Fruit fly (Drosophila melanogaster) whole organism, embryonic: ENCODE results near the gene RIOK2.

Source experiments
- Asciz ChIP-seq: fragments of 200-800 bp; sonication (Bioruptor generic); optimal IDR thresholded peaks from 2 replicates; lab custom pipeline; 2017; ENCODE audit warnings: missing biosample characterization, mild to moderate bottlenecking, missing genetic modification characterization, missing genetic modification reagents
- Blimp-1 ChIP-seq: fragments of 200-800 bp; sonication (Bioruptor generic); optimal IDR thresholded peaks from 3 replicates; lab custom pipeline; 2018; ENCODE audit warnings: missing biosample characterization, missing genetic modification characterization, mild to moderate bottlenecking, moderate library complexity, missing genetic modification reagents
- CG10565 ChIP-seq: fragments of 200-800 bp; sonication (Bioruptor generic); optimal IDR thresholded peaks from 3 replicates; lab custom pipeline; 2016; ENCODE audit warnings: missing biosample characterization, mild to moderate bottlenecking, missing genetic modification characterization
- CG1233 ChIP-seq: fragments of 200-800 bp; sonication (Bioruptor generic); optimal IDR thresholded peaks from 4 replicates; lab custom pipeline; 2018; ENCODE audit warnings: missing biosample characterization, mild to moderate bottlenecking, missing genetic modification characterization
- CG14710 ChIP-seq: fragments of 200-800 bp; sonication (Bioruptor generic); optimal IDR thresholded peaks from 3 replicates; lab custom pipeline; 2019; ENCODE audit warnings: missing biosample characterization, mild to moderate bottlenecking, missing genetic modification characterization, moderate library complexity
- CG15269 ChIP-seq: fragments of 200-800 bp; sonication (Bioruptor generic); optimal IDR thresholded peaks from 2 replicates; lab custom pipeline; 2018; ENCODE audit warnings: missing biosample characterization, mild to moderate bottlenecking, missing genetic modification characterization, moderate library complexity
- CG15696 ChIP-seq: fragments of 200-800 bp; sonication (Bioruptor generic); optimal IDR thresholded peaks from 2 replicates; lab custom pipeline; 2019; ENCODE audit warnings: missing biosample characterization, mild to moderate bottlenecking, missing genetic modification characterization, moderate library complexity
- CG16863 ChIP-seq: fragments of 200-800 bp; sonication (Bioruptor generic); optimal IDR thresholded peaks from 3 replicates; lab custom pipeline; 2016; ENCODE audit warnings: missing biosample characterization, missing genetic modification characterization
- CG17186 ChIP-seq: fragments of 200-800 bp; sonication (Bioruptor generic); optimal IDR thresholded peaks from 3 replicates; lab custom pipeline; 2017; ENCODE audit warnings: missing biosample characterization, missing genetic modification reagents, missing genetic modification characterization
- CG17328 ChIP-seq: fragments of 200-800 bp; sonication (Bioruptor generic); IDR thresholded peaks from 2 replicates; pipeline ENCODE4 v1.3.6; 2022; ENCODE audit warnings: missing biosample characterization, missing genetic modification characterization
- CG17568 ChIP-seq: fragments of 200-800 bp; sonication (Bioruptor generic); optimal IDR thresholded peaks from 2 replicates; lab custom pipeline; 2018; ENCODE audit warnings: missing biosample characterization, mild to moderate bottlenecking, missing genetic modification characterization, moderate library complexity
- CG17802 ChIP-seq: fragments of 200-800 bp; sonication (Bioruptor generic); optimal IDR thresholded peaks from 2 replicates; lab custom pipeline; 2018; ENCODE audit warnings: missing biosample characterization, mild to moderate bottlenecking, missing genetic modification characterization, moderate library complexity
- CG18764 ChIP-seq: fragments of 200-800 bp; sonication (Bioruptor generic); optimal IDR thresholded peaks from 3 replicates; lab custom pipeline; 2016; ENCODE audit warnings: missing biosample characterization, missing genetic modification characterization
- CG4328 ChIP-seq: fragments of 200-800 bp; sonication (Bioruptor generic); optimal IDR thresholded peaks from 3 replicates; lab custom pipeline; 2017; ENCODE audit warnings: missing biosample characterization, missing genetic modification reagents, missing genetic modification characterization
- CG4854 ChIP-seq: fragments of 200-800 bp; sonication (Bioruptor generic); optimal IDR thresholded peaks from 2 replicates; lab custom pipeline; 2016; ENCODE audit warnings: missing biosample characterization, missing genetic modification characterization, inconsistent platforms
- CG5245 ChIP-seq: fragments of 200-800 bp; sonication (Bioruptor generic); optimal IDR thresholded peaks from 3 replicates; lab custom pipeline; 2016; ENCODE audit warnings: missing biosample characterization, missing genetic modification characterization
- CG6272 ChIP-seq: fragments of 200-800 bp; sonication (Bioruptor generic); IDR thresholded peaks from 2 replicates; pipeline ENCODE4 v1.3.6; 2022; ENCODE audit warnings: missing biosample characterization, missing genetic modification characterization
- CG7786 ChIP-seq: fragments of 200-800 bp; sonication (Bioruptor generic); optimal IDR thresholded peaks from 2 replicates; lab custom pipeline; 2016; ENCODE audit warnings: missing biosample characterization, missing genetic modification characterization
- CG8944 ChIP-seq: fragments of 200-800 bp; sonication (Bioruptor generic); optimal IDR thresholded peaks from 3 replicates; lab custom pipeline; 2016; ENCODE audit warnings: missing biosample characterization, missing genetic modification characterization
- CG9932 ChIP-seq: fragments of 200-800 bp; sonication (Bioruptor generic); IDR thresholded peaks from 2 replicates; pipeline ENCODE4 v1.3.6; 2022; ENCODE audit warnings: missing biosample characterization, missing genetic modification characterization
- CkIIα-i1 ChIP-seq: fragments of 200-800 bp; sonication (Bioruptor generic); IDR thresholded peaks from 2 replicates; pipeline ENCODE4 v1.3.6; 2022; ENCODE audit warnings: missing biosample characterization, missing genetic modification characterization
- Dfd ChIP-seq, 2 experiments: fragments of >200 bp; optimal IDR thresholded peaks; 2 replicates each; lab custom pipeline; 2017; ENCODE audit warnings: missing biosample characterization in 2 of 2, missing genetic modification characterization in 2 of 2
- Ets65A ChIP-seq: fragments of 200-800 bp; sonication (Bioruptor generic); peaks from one replicate; lab custom pipeline; 2016; ENCODE audit warnings: missing biosample characterization, missing genetic modification characterization
- Gug ChIP-seq: fragments of 200-800 bp; sonication (Bioruptor generic); IDR thresholded peaks from 4 replicates; pipeline ENCODE4 v1.3.6; 2022; ENCODE audit warnings: missing biosample characterization, missing genetic modification characterization
- HLHmδ ChIP-seq: fragments of 200-800 bp; sonication (Bioruptor generic); optimal IDR thresholded peaks from 2 replicates; lab custom pipeline; 2018; ENCODE audit warnings: missing biosample characterization, mild to moderate bottlenecking, missing genetic modification characterization, moderate library complexity
- Hr39 ChIP-seq: fragments of >200 bp; optimal IDR thresholded peaks from 2 replicates; lab custom pipeline; 2017
- Mad ChIP-seq: fragments of 200-800 bp; sonication (Bioruptor generic); optimal IDR thresholded peaks from 2 replicates; lab custom pipeline; 2016; ENCODE audit warnings: missing biosample characterization, missing genetic modification characterization
- NFAT ChIP-seq: fragments of 200-800 bp; sonication (Bioruptor generic); IDR thresholded peaks from 2 replicates; pipeline ENCODE4 v1.3.6; 2022; ENCODE audit warnings: missing biosample characterization, missing genetic modification characterization
- Pdp1 ChIP-seq, 2 experiments: fragments of 200-800 bp; sonication (Bioruptor generic); optimal IDR thresholded peaks; 3 replicates each; lab custom pipeline; 2016; ENCODE audit warnings: missing biosample characterization in 2 of 2, missing genetic modification characterization in 2 of 2, mild to moderate bottlenecking in 1 of 2, moderate library complexity in 1 of 2
- Poxn ChIP-seq: fragments of 200-800 bp; sonication (Bioruptor generic); IDR thresholded peaks from 2 replicates; pipeline ENCODE4 v1.3.6; 2022; ENCODE audit warnings: missing biosample characterization, missing genetic modification characterization
- Usf ChIP-seq: fragments of 200-800 bp; sonication (Bioruptor generic); optimal IDR thresholded peaks from 2 replicates; lab custom pipeline; 2017; ENCODE audit warnings: missing genotype, missing biosample characterization, missing genetic modification characterization
- az2 ChIP-seq: fragments of 200-800 bp; sonication (Bioruptor generic); optimal IDR thresholded peaks from 3 replicates; lab custom pipeline; 2016; ENCODE audit warnings: missing biosample characterization, missing genetic modification characterization
- ind ChIP-seq: fragments of 200-800 bp; sonication (Bioruptor generic); optimal IDR thresholded peaks from 3 replicates; lab custom pipeline; 2016; ENCODE audit warnings: missing biosample characterization, missing genetic modification characterization
- lmd ChIP-seq: fragments of 200-800 bp; sonication (Bioruptor generic); IDR thresholded peaks from 2 replicates; pipeline ENCODE4 v1.3.6; 2022; ENCODE audit warnings: missing biosample characterization, missing genetic modification characterization
- luna ChIP-seq: fragments of 200-800 bp; sonication (Bioruptor generic); optimal IDR thresholded peaks from 2 replicates; lab custom pipeline; 2016; ENCODE audit warnings: missing biosample characterization, missing genetic modification characterization
- nmo ChIP-seq: fragments of 200-800 bp; sonication (Bioruptor generic); optimal IDR thresholded peaks from 2 replicates; lab custom pipeline; 2018; ENCODE audit warnings: missing biosample characterization, mild to moderate bottlenecking, missing genetic modification characterization, moderate library complexity
- pho ChIP-seq: fragments of 200-800 bp; sonication (Bioruptor generic); optimal IDR thresholded peaks from 2 replicates; lab custom pipeline; 2016; ENCODE audit warnings: missing biosample characterization, missing genetic modification characterization
- phol ChIP-seq: fragments of 200-800 bp; sonication (Bioruptor generic); optimal IDR thresholded peaks from 3 replicates; lab custom pipeline; 2018; ENCODE audit warnings: missing biosample characterization, mild to moderate bottlenecking, missing genetic modification characterization, moderate library complexity
- pita ChIP-seq: fragments of 200-800 bp; sonication (Bioruptor generic); optimal IDR thresholded peaks from 2 replicates; lab custom pipeline; 2017; ENCODE audit warnings: missing biosample characterization, mild to moderate bottlenecking, missing genetic modification characterization
- sisA ChIP-seq: fragments of 200-800 bp; sonication (Bioruptor generic); IDR thresholded peaks from 2 replicates; pipeline ENCODE4 v1.3.6; 2022; ENCODE audit warnings: missing biosample characterization, missing genetic modification characterization
- sob ChIP-seq: fragments of 200-800 bp; sonication (Bioruptor generic); IDR thresholded peaks from 2 replicates; pipeline ENCODE4 v1.3.6; 2022; ENCODE audit warnings: missing biosample characterization, missing genetic modification characterization
- sug ChIP-seq: fragments of 200-800 bp; optimal IDR thresholded peaks from 2 replicates; lab custom pipeline; 2019; ENCODE audit warnings: missing biosample characterization, mild to moderate bottlenecking, missing genetic modification characterization, moderate library complexity
- tgo ChIP-seq: fragments of 200-800 bp; sonication (Bioruptor generic); IDR thresholded peaks from 3 replicates; pipeline ENCODE4 v1.3.6; 2022; ENCODE audit warnings: missing biosample characterization, missing genetic modification characterization
- trh ChIP-seq: fragments of 200-800 bp; sonication (Bioruptor generic); optimal IDR thresholded peaks from 2 replicates; lab custom pipeline; 2016; ENCODE audit warnings: missing biosample characterization, missing genetic modification characterization
- unc-4 ChIP-seq: fragments of 200-800 bp; sonication (Bioruptor generic); IDR thresholded peaks from 2 replicates; pipeline ENCODE4 v1.3.6; 2022; ENCODE audit warnings: missing biosample characterization, missing genetic modification characterization; ENCODE audit not compliant: partially characterized antibody
- vnd ChIP-seq: fragments of 200-800 bp; sonication (Bioruptor generic); IDR thresholded peaks from 3 replicates; pipeline ENCODE4 v1.3.6; 2022; ENCODE audit warnings: missing biosample characterization, missing genetic modification characterization; ENCODE audit not compliant: partially characterized antibody
- zf30C ChIP-seq: fragments of 200-800 bp; sonication (Bioruptor generic); optimal IDR thresholded peaks from 3 replicates; lab custom pipeline; 2018; ENCODE audit warnings: missing biosample characterization, mild to moderate bottlenecking, missing genetic modification characterization

The RIOK2 gene

dm6 chr3R:25221203-25221807 lies 44.3 kb upstream of the RIOK2 start, which contains the start of gene Alg9 (continued):
- TF ChIP-seq Asciz (GFP tag; lab: Kevin White, UChicago), result no peak
- no peak for TF ChIP-seq CG15269 (tag; lab: Kevin White, UChicago)
- no peak for TF ChIP-seq sisA (GFP tag; lab: Robert Waterston, UW)
- TF ChIP-seq az2, result no peak
- no peak for TF ChIP-seq CkIIα-i1 (GFP tag; lab: Robert Waterston, UW)
- no peak for TF ChIP-seq pho (GFP tag; lab: Kevin White, UChicago)
- peak; percentile 23 for TF ChIP-seq nmo (GFP tag; lab: Kevin White, UChicago)
- TF ChIP-seq CG16863 (GFP tag; lab: Kevin White, UChicago), result no peak
- TF ChIP-seq Poxn, result no peak
- no peak for TF ChIP-seq CG18764 (GFP tag; lab: Kevin White, UChicago)
- no peak for TF ChIP-seq CG10565 (GFP tag; lab: Kevin White, UChicago)
- TF ChIP-seq Gug (GFP tag; lab: Robert Waterston, UW), result peak; percentile 2; the same call in 1 of the 4 replicates
- no peak for TF ChIP-seq CG17568
- TF ChIP-seq Hr39, result no peak
- TF ChIP-seq trh (GFP tag; lab: Kevin White, UChicago), result no peak
- no peak for TF ChIP-seq NFAT (GFP tag; lab: Robert Waterston, UW)
- no peak for TF ChIP-seq CG8944 (GFP tag; lab: Kevin White, UChicago)
- TF ChIP-seq CG4328, result no peak
- TF ChIP-seq HLHmδ, result no peak
- TF ChIP-seq CG1233 (GFP tag; lab: Kevin White, UChicago), result no peak
- peak; percentile 81 for TF ChIP-seq CG17802
- TF ChIP-seq CG15696 (tag; lab: Kevin White, UChicago), result no peak
- no peak for TF ChIP-seq CG4854
- TF ChIP-seq CG9932 (GFP tag; lab: Robert Waterston, UW), result peak; percentile 30; the same call in 1 of the 2 replicates
- peak; percentile 89 for TF ChIP-seq unc-4 (GFP tag; lab: Robert Waterston, UW)
- peak in 1 of 2 experiments; percentile 30 for TF ChIP-seq Dfd (GFP tag; optimal IDR thresholded peaks at IDR 0.05; lab: Kevin White, UChicago)
- no peak for TF ChIP-seq Pdp1 (GFP tag; optimal IDR thresholded peaks at IDR 0.05; lab: Kevin White, UChicago)

- TF ChIP-seq Ets65A, result peak; percentile 91
- TF ChIP-seq Blimp-1 (GFP tag; lab: Kevin White, UChicago), result no peak
- TF ChIP-seq, all 482 proteins: peak for 1
Observed at dm6 chr3R:25225483-25225882, 40.2 kb upstream of the RIOK2 start.

- TF ChIP-seq sug (tag; lab: Kevin White, UChicago) (no peak), CG1233 (GFP tag; lab: Kevin White, UChicago) (peak; percentile 85), pita (GFP tag; lab: Kevin White, UChicago) (no peak), CG6272 (no peak), CG7786 (GFP tag; lab: Kevin White, UChicago) (peak; percentile 56), ind (peak; percentile 79), zf30C (GFP tag; lab: Kevin White, UChicago) (no peak), Mad (peak; percentile 72), Usf (GFP tag; lab: Kevin White, UChicago) (peak; percentile 56), phol (tag; lab: Kevin White, UChicago) (peak; percentile 93), HLHmδ (no peak), vnd (GFP tag; lab: Robert Waterston, UW) (no peak), CG17328 (GFP tag; lab: Robert Waterston, UW) (peak; percentile 37), CG14710 (tag; lab: Kevin White, UChicago) (peak; percentile 93), CG17568 (no peak), sob (GFP tag; lab: Robert Waterston, UW) (no peak), CG5245 (GFP tag; lab: Kevin White, UChicago) (peak; percentile 82), luna (GFP tag; lab: Kevin White, UChicago) (no peak), tgo (GFP tag; lab: Robert Waterston, UW) (peak; percentile 64), CG17186 (GFP tag; lab: Kevin White, UChicago) (peak; percentile 56), lmd (peak; percentile 61; the same call in 1 of the 2 replicates)
Observed at dm6 chr3R:25232271-25232989, 33.2 kb upstream of the RIOK2 start, which contains the start of gene Cad96Cb. Gene Cad96Cb, minus strand, starts transcription at chr3R:25232321.
